Worm (Caenorhabditis elegans) whole organism, young adult: ENCODE data around the gene Y61A9LA.4.
"Not testable (repeated sequence)": the region's sequence is repeated elsewhere in the genome, so short reads cannot be mapped to it uniquely, and the experiment has no call there.

ENCODE experiments used
- F10E7.11 ChIP-seq: sonication (generic microtip); optimal IDR thresholded peaks from 2 replicates; lab custom pipeline; 2017; ENCODE audit warnings: mild to moderate bottlenecking, missing genetic modification characterization, moderate library complexity, missing compliant biosample characterization
- madf-6 ChIP-seq: fragments of 200-800 bp; sonication (Bioruptor generic); IDR thresholded peaks from 2 replicates; pipeline ENCODE4 v1.3.6; 2022; ENCODE audit warnings: missing genetic modification reagents, missing genetic modification characterization, missing compliant biosample characterization
- nfya-1 ChIP-seq: sonication (generic microtip); optimal IDR thresholded peaks from 2 replicates; lab custom pipeline; 2017; ENCODE audit warnings: antibody characterized with exemption, missing compliant biosample characterization, missing genetic modification characterization, borderline replicate concordance; ENCODE audit not compliant: insufficient read depth
- ztf-25 ChIP-seq: fragments of 200-800 bp; sonication (Bioruptor generic); IDR thresholded peaks from 2 replicates; pipeline ENCODE4 v1.3.6; 2022; ENCODE audit warnings: missing genetic modification reagents, missing genetic modification characterization, missing compliant biosample characterization

- TF ChIP-seq madf-6, result peak; percentile 88
- not testable (repeated sequence) for TF ChIP-seq F10E7.11 (tag; lab: Kevin White, UChicago); nfya-1 (tag; lab: Kevin White, UChicago); ztf-25
Observed at ce11 chrV:4552394-4553096, 8.0 kb upstream of the Y61A9LA.4 start.
